Fruit fly (Drosophila melanogaster): ENCODE results near the gene Mi-2.

The Mi-2 gene

DNA sequence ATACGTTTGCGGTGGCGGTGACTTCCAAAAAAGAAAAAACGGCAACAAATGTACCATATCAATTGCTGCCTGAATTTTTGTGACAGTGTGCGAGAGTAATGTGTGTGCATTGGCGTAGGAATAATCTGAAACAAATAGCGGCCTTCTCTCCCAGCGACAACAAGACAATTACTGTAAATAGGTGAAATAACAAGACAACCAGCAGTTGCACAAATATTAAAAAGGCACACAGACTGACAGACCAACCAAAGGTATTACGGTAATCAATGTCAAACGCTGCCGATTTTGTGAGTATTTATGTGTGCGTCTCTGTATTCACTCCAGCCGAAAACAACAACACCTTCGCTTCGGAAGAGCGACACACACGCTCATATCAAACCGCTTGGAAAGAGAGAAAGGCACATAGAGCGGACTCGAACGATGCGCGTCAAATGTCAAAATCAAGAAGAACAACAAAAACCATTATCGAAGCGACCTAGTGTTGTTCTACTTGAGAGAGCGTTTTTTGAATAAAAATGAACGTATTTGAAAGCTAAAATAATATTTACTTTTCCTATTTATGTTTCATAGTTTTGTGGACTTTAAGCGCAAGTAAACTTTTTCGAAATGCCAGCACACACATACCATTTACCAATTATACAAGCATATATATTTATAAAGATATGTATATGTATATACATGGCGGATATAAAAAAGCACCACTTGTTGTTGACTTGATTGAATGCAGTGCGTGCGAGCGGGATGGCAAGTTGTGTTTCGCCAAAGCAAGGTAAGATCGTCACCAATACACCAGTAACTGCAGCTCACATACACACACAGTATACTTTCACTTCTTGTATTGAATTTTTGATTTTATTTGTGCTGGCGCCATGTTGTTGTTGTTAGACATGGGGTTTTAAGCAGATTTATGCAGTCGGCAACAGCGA, 3.0 kb downstream of the Mi-2 start (continued):
- 0 out of 2 replicates have a peak, but pooled peaks have one; percentile 15 for TF ChIP-seq Scr (GFP tag; IDR thresholded peaks at IDR 0.05; ENCODE audit: partially characterized antibody)
- TF ChIP-seq CG2889 (GFP tag; IDR thresholded peaks at IDR 0.05), result no peak
- TF ChIP-seq insv (GFP tag; optimal IDR thresholded peaks at IDR 0.05), result peak in 1 of 2 experiments; percentile 43
- peak; percentile 78 for TF ChIP-seq Xrp1 (GFP tag; IDR thresholded peaks at IDR 0.05)
- TF ChIP-seq fd64A (GFP tag; optimal IDR thresholded peaks at IDR 0.05), result peak; percentile 83
- TF ChIP-seq jing (GFP tag; optimal IDR thresholded peaks at IDR 0.05), result no peak
- TF ChIP-seq pita (GFP tag; optimal IDR thresholded peaks at IDR 0.05), result no peak
- TF ChIP-seq br (optimal IDR thresholded peaks at IDR 0.05), result no peak
- peak; percentile 64 for TF ChIP-seq CG18764 (GFP tag; optimal IDR thresholded peaks at IDR 0.05)
- peak; percentile 86 for TF ChIP-seq Hmr (GFP tag; optimal IDR thresholded peaks at IDR 0.05)
- peak; percentile 53 for TF ChIP-seq CG8944 (GFP tag; optimal IDR thresholded peaks at IDR 0.05)
- TF ChIP-seq repo (GFP tag; optimal IDR thresholded peaks at IDR 0.05), result peak; percentile 62
- 0 out of 3 replicates have a peak, but pooled peaks have one; percentile 23 for TF ChIP-seq ase (GFP tag; IDR thresholded peaks at IDR 0.05)
- TF ChIP-seq CG15479 (GFP tag; optimal IDR thresholded peaks at IDR 0.05), result peak; percentile 60
- TF ChIP-seq Lim3 (GFP tag; IDR thresholded peaks at IDR 0.05), result no peak
- TF ChIP-seq NFAT (GFP tag; IDR thresholded peaks at IDR 0.05), result peak; percentile 62; the same call in 1 of the 2 replicates
- TF ChIP-seq CG18476 (GFP tag; optimal IDR thresholded peaks at IDR 0.05), result peak; percentile 11
- TF ChIP-seq Dip2 (GFP tag; IDR thresholded peaks at IDR 0.05), result no peak
- TF ChIP-seq Eip74EF (GFP tag; optimal IDR thresholded peaks at IDR 0.05), result peak in 1 of 2 experiments; percentile 20
- TF ChIP-seq sens (GFP tag), result peak; percentile 95
- TF ChIP-seq CG18599 (GFP tag; optimal IDR thresholded peaks at IDR 0.05), result peak; percentile 88
- TF ChIP-seq sisA (GFP tag; IDR thresholded peaks at IDR 0.05), result no peak
- peak; percentile 67 for TF ChIP-seq CG3281 (GFP tag; optimal IDR thresholded peaks at IDR 0.05)
- peak; percentile 78 for TF ChIP-seq CG1529 (GFP tag; optimal IDR thresholded peaks at IDR 0.05)
- TF ChIP-seq trh (GFP tag; optimal IDR thresholded peaks at IDR 0.05), result peak; percentile 15
- peak; percentile 72 for TF ChIP-seq btn (GFP tag; optimal IDR thresholded peaks at IDR 0.05)
- no peak for TF ChIP-seq az2 (GFP tag; optimal IDR thresholded peaks at IDR 0.05)
- no peak for TF ChIP-seq ro (GFP tag; IDR thresholded peaks at IDR 0.05)
- TF ChIP-seq CG2120 (GFP tag; optimal IDR thresholded peaks at IDR 0.05), result peak; percentile 40
- TF ChIP-seq CG12236 (GFP tag; optimal IDR thresholded peaks at IDR 0.05), result peak; percentile 74
- TF ChIP-seq ash1 (GFP tag; optimal IDR thresholded peaks at IDR 0.05), result peak; percentile 32
- TF ChIP-seq CG16815 (GFP tag; optimal IDR thresholded peaks at IDR 0.05), result no peak
- peak; percentile 14 for TF ChIP-seq CG12155 (GFP tag; optimal IDR thresholded peaks at IDR 0.05)
- peak; percentile 11 for TF ChIP-seq CG30403 (GFP tag; optimal IDR thresholded peaks at IDR 0.05)
- peak; percentile 67 for TF ChIP-seq CG7556 (GFP tag; optimal IDR thresholded peaks at IDR 0.05)
- peak; percentile 78 for TF ChIP-seq CHES-1-like (GFP tag; optimal IDR thresholded peaks at IDR 0.05)
- TF ChIP-seq tll (GFP tag; optimal IDR thresholded peaks at IDR 0.05), result peak in 1 of 2 experiments; percentile 61
- peak; percentile 67 for TF ChIP-seq unpg (GFP tag; optimal IDR thresholded peaks at IDR 0.05)
- peak; percentile 43 for TF ChIP-seq CG18262 (tag; optimal IDR thresholded peaks at IDR 0.05)
- TF ChIP-seq fd3F (GFP tag; optimal IDR thresholded peaks at IDR 0.05), result peak; percentile 64
- TF ChIP-seq Stat92E (GFP tag; optimal IDR thresholded peaks at IDR 0.05), result peak in 1 of 3 experiments; percentile 28
- TF ChIP-seq ken (GFP tag; IDR thresholded peaks at IDR 0.05), result peak; percentile 68; the same call in 2 of the 3 replicates
- TF ChIP-seq CG10654 (GFP tag; optimal IDR thresholded peaks at IDR 0.05), result peak; percentile 66
- peak; percentile 67 for TF ChIP-seq CG4707 (GFP tag; optimal IDR thresholded peaks at IDR 0.05)
- no peak for TF ChIP-seq inv (GFP tag; IDR thresholded peaks at IDR 0.05; ENCODE audit: partially characterized antibody)
- peak; percentile 59 for TF ChIP-seq ewg (GFP tag; optimal IDR thresholded peaks at IDR 0.05)
- peak; percentile 8 for TF ChIP-seq Spps (tag; optimal IDR thresholded peaks at IDR 0.05)
- TF ChIP-seq klu (GFP tag; IDR thresholded peaks at IDR 0.05), result no peak

Measured in whole organism, embryonic.